Worm (Caenorhabditis elegans) whole organism, early embryonic: Measurements from ENCODE around the gene srd-4.

Experiments used
- B0310.2 ChIP-seq: sonication (generic microtip); optimal IDR thresholded peaks from 2 replicates; lab custom pipeline; 2016; ENCODE audit warnings: mild to moderate bottlenecking, missing genetic modification characterization, missing compliant biosample characterization
- F13C5.2 ChIP-seq: sonication (generic microtip); optimal IDR thresholded peaks from 2 replicates; lab custom pipeline; 2017; ENCODE audit warnings: mild to moderate bottlenecking, missing genetic modification characterization, inconsistent platforms, missing compliant biosample characterization
- ama-1 ChIP-seq: fragments of 150-350 bp; optimal IDR thresholded peaks from 2 replicates; lab custom pipeline; 2014
- ceh-13 ChIP-seq: fragments of 200-800 bp; sonication (Bioruptor generic); optimal IDR thresholded peaks from 2 replicates; lab custom pipeline; 2018; ENCODE audit warnings: mild to moderate bottlenecking, missing genetic modification characterization, missing compliant biosample characterization
- hmbx-1 ChIP-seq: sonication (generic microtip); optimal IDR thresholded peaks from 2 replicates; lab custom pipeline; 2016; ENCODE audit warnings: mild to moderate bottlenecking, missing genetic modification characterization, missing compliant biosample characterization
- hmg-4 ChIP-seq: fragments of 200-800 bp; sonication (Bioruptor generic); optimal IDR thresholded peaks from 2 replicates; lab custom pipeline; 2018; ENCODE audit warnings: mild to moderate bottlenecking, missing genetic modification characterization, missing compliant biosample characterization
- hnd-1 ChIP-seq: sonication (generic microtip); optimal IDR thresholded peaks from 2 replicates; lab custom pipeline; 2016; ENCODE audit warnings: missing genetic modification characterization, missing compliant biosample characterization
- pes-1 ChIP-seq: fragments of 200-800 bp; sonication (Bioruptor generic); IDR thresholded peaks from 2 replicates; pipeline ENCODE4 v1.3.6; 2022; ENCODE audit warnings: missing genetic modification reagents, missing genetic modification characterization, missing compliant biosample characterization
- scrt-1 ChIP-seq: fragments of 200-800 bp; sonication (Bioruptor generic); IDR thresholded peaks from 2 replicates; pipeline ENCODE4 v1.3.6; 2022; ENCODE audit warnings: missing genetic modification characterization, missing compliant biosample characterization
- tbx-11 ChIP-seq: fragments of 200-800 bp; sonication (Bioruptor generic); IDR thresholded peaks from 2 replicates; pipeline ENCODE4 v1.3.6; 2022; ENCODE audit warnings: missing genetic modification characterization, missing compliant biosample characterization
- tra-4 ChIP-seq: sonication (generic microtip); optimal IDR thresholded peaks from 2 replicates; lab custom pipeline; 2017; ENCODE audit warnings: missing genetic modification characterization, missing compliant biosample characterization

ce11 chrV:12213027-12213426 is 28.3 kb downstream of the srd-4 start, which contains the start of gene vab-8:
- TF ChIP-seq ama-1 (no peak), ceh-13 (GFP tag; lab: Kevin White, UChicago) (no peak), F13C5.2 (tag; lab: Kevin White, UChicago) (no peak), hmbx-1 (tag; lab: Kevin White, UChicago) (no peak), tbx-11 (GFP tag; lab: Robert Waterston, UW) (no peak), pes-1 (GFP tag; lab: Robert Waterston, UW) (no peak), scrt-1 (GFP tag; lab: Robert Waterston, UW) (no peak), tra-4 (tag; lab: Kevin White, UChicago) (no peak), B0310.2 (tag; lab: Kevin White, UChicago) (no peak), hnd-1 (tag; lab: Kevin White, UChicago) (no peak), hmg-4 (no peak)
